Fruit fly (Drosophila melanogaster): Measurements from ENCODE around the gene Pomp.

DNA sequence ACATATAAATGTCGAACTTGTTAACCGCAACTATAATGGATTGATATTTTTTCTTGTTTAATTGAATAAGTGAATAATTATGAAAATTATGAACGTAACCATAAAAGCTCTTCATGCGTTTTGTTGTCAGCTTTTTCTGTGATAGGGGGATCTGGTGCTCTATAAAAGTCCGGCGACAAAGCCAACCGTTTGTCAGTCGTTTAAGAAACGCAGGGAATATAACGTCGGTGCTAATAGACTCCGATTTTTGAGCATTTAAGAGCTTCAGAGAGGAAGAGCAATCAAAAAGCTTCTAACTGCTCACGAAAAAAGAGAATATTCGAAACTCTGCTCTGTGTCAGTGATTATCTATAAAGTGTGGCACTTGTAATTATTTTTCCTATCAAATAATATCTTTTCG lies 43.6 kb downstream of the Pomp start, which contains the start of gene CG31674:
- TF ChIP-seq h (optimal IDR thresholded peaks at IDR 0.05) (no peak), insv (optimal IDR thresholded peaks at IDR 0.05) (no peak)
